Worm (Caenorhabditis elegans) whole organism, L4 larva: ENCODE data around the gene nspc-16.
A peak's percentile ranks its signal among the peaks of the same experiment; 100 is the strongest.

Experiments used
- D1046.2 ChIP-seq: fragments of 200-800 bp; sonication (Bioruptor generic); IDR thresholded peaks from 2 replicates; pipeline ENCODE4 v1.3.6; 2022; ENCODE audit warnings: missing genetic modification characterization, missing compliant biosample characterization
- F10B5.3 ChIP-seq: sonication (generic microtip); optimal IDR thresholded peaks from 2 replicates; lab custom pipeline; 2016; ENCODE audit warnings: mild to moderate bottlenecking, missing genetic modification characterization, missing compliant biosample characterization
- F44E2.7 ChIP-seq: fragments of 200-800 bp; sonication (Bioruptor generic); IDR thresholded peaks from 2 replicates; pipeline ENCODE4 v2.1.2; 2022; ENCODE audit warnings: missing genetic modification characterization, missing compliant biosample characterization
- F49E8.2 ChIP-seq: sonication (generic microtip); optimal IDR thresholded peaks from 2 replicates; lab custom pipeline; 2016; ENCODE audit warnings: missing compliant biosample characterization, mild to moderate bottlenecking, missing genetic modification characterization, borderline replicate concordance
- T26A8.4 ChIP-seq: fragments of 200-800 bp; sonication (Bioruptor generic); IDR thresholded peaks from 2 replicates; pipeline ENCODE4 v1.3.6; 2022; ENCODE audit warnings: missing genetic modification characterization, missing compliant biosample characterization
- Y105C5A.15 ChIP-seq: fragments of 200-800 bp; sonication (Bioruptor generic); IDR thresholded peaks from 2 replicates; pipeline ENCODE4 v1.3.6; 2022; ENCODE audit warnings: missing genetic modification characterization, missing compliant biosample characterization
- Y48G9A.11 ChIP-seq: fragments of 200-800 bp; sonication (Bioruptor generic); IDR thresholded peaks from 2 replicates; pipeline ENCODE4 v1.3.6; 2022; ENCODE audit warnings: missing genetic modification reagents, missing genetic modification characterization, missing compliant biosample characterization
- Y75B8A.6 ChIP-seq: fragments of 200-800 bp; sonication (Bioruptor generic); IDR thresholded peaks from 2 replicates; pipeline ENCODE4 v1.3.6; 2022; ENCODE audit warnings: missing genetic modification reagents, missing genetic modification characterization, missing compliant biosample characterization
- ZK337.2 ChIP-seq: fragments of 200-800 bp; sonication (Bioruptor generic); IDR thresholded peaks from 2 replicates; pipeline ENCODE4 v1.3.6; 2022; ENCODE audit warnings: missing genetic modification reagents, missing genetic modification characterization, missing compliant biosample characterization
- aly-2 ChIP-seq: sonication (generic microtip); optimal IDR thresholded peaks from 2 replicates; lab custom pipeline; 2018; ENCODE audit warnings: missing biosample characterization, missing genetic modification characterization
- arid-1 ChIP-seq: fragments of 200-800 bp; sonication (Bioruptor generic); conservative IDR thresholded peaks from 2 replicates; pipeline ENCODE4 v1.3.6; 2022; ENCODE audit warnings: missing genetic modification reagents, missing genetic modification characterization, missing compliant biosample characterization
- attf-4 ChIP-seq: sonication (generic microtip); optimal IDR thresholded peaks from 3 replicates; lab custom pipeline; 2017; ENCODE audit warnings: missing biosample characterization, missing genetic modification characterization
- ceh-44 ChIP-seq: fragments of 200-800 bp; sonication (Bioruptor generic); IDR thresholded peaks from 2 replicates; pipeline ENCODE4 v1.3.6; 2022; ENCODE audit warnings: missing genetic modification reagents, missing genetic modification characterization, missing compliant biosample characterization
- ceh-82 ChIP-seq: sonication (generic microtip); optimal IDR thresholded peaks from 2 replicates; lab custom pipeline; 2017; ENCODE audit warnings: missing biosample characterization, missing genetic modification characterization
- ces-1 ChIP-seq: fragments of 150-350 bp; sonication (generic microtip); optimal IDR thresholded peaks from 4 replicates; lab custom pipeline; 2014; ENCODE audit warnings: missing biosample characterization, missing genetic modification reagents, missing genetic modification characterization
- daf-12 ChIP-seq: fragments of 150-350 bp; optimal IDR thresholded peaks from 2 replicates; lab custom pipeline; 2014; ENCODE audit warnings: missing biosample characterization, missing genetic modification reagents, missing genetic modification characterization
- dmd-6 ChIP-seq: fragments of 200-800 bp; sonication (Bioruptor generic); IDR thresholded peaks from 2 replicates; pipeline ENCODE4 v1.3.6; 2022; ENCODE audit warnings: missing genetic modification reagents, missing genetic modification characterization, missing compliant biosample characterization
- dmd-8 ChIP-seq: fragments of 200-800 bp; sonication (Bioruptor generic); IDR thresholded peaks from 2 replicates; pipeline ENCODE4 v1.3.6; 2022; ENCODE audit warnings: missing genetic modification characterization, missing compliant biosample characterization
- dve-1 ChIP-seq: sonication (generic microtip); optimal IDR thresholded peaks from 2 replicates; lab custom pipeline; 2017; ENCODE audit warnings: antibody characterized with exemption, mild to moderate bottlenecking, missing genetic modification characterization, missing compliant biosample characterization; ENCODE audit not compliant: insufficient read depth
- fos-1 ChIP-seq: fragments of 150-350 bp; optimal IDR thresholded peaks from 2 replicates; lab custom pipeline; 2014; ENCODE audit warnings: missing biosample characterization, missing genetic modification characterization
- gei-8 ChIP-seq: fragments of 200-800 bp; sonication (Bioruptor generic); optimal IDR thresholded peaks from 2 replicates; lab custom pipeline; 2018; ENCODE audit warnings: mild to moderate bottlenecking, missing genetic modification characterization, missing compliant biosample characterization
- hif-1 ChIP-seq, 2 experiments: sonication (generic microtip); optimal IDR thresholded peaks; 2 replicates each; lab custom pipeline; 2016 to 2017; ENCODE audit warnings: missing compliant biosample characterization in 2 of 2, missing genetic modification characterization in 2 of 2, missing genetic modification reagents in 2 of 2, missing genotype in 2 of 2, mild to moderate bottlenecking in 1 of 2
- hlh-11 ChIP-seq: fragments of 200-800 bp; sonication (Bioruptor generic); optimal IDR thresholded peaks from 2 replicates; lab custom pipeline; 2018; ENCODE audit warnings: mild to moderate bottlenecking, missing genetic modification characterization, missing compliant biosample characterization
- hmg-1.1 ChIP-seq: fragments of 200-800 bp; sonication (Bioruptor generic); IDR thresholded peaks from 2 replicates; pipeline ENCODE4 v1.3.6; 2022; ENCODE audit warnings: missing genetic modification reagents, missing genetic modification characterization, missing compliant biosample characterization
- jun-1 ChIP-seq: fragments of 150-350 bp; optimal IDR thresholded peaks from 2 replicates; lab custom pipeline; 2014; ENCODE audit warnings: missing biosample characterization, missing genetic modification reagents, missing genetic modification characterization
- lim-7 ChIP-seq: fragments of 200-800 bp; sonication (Bioruptor generic); IDR thresholded peaks from 2 replicates; pipeline ENCODE4 v1.3.6; 2022; ENCODE audit warnings: missing genetic modification characterization, missing compliant biosample characterization
- lsy-2 ChIP-seq, 2 experiments: fragments of 150-350 bp in 1 of 2; sonication (generic microtip) in 1 of 2; optimal IDR thresholded peaks; 2 replicates each; lab custom pipeline; 2014 to 2017; ENCODE audit warnings: missing biosample characterization in 2 of 2, missing genetic modification characterization in 2 of 2
- madf-5 ChIP-seq, 2 experiments: fragments of 200-800 bp; sonication (Bioruptor generic); IDR thresholded peaks; 2 replicates each; pipeline ENCODE4 v1.3.6; 2022; ENCODE audit warnings: missing compliant biosample characterization in 2 of 2, missing genetic modification characterization in 2 of 2
- madf-9 ChIP-seq: fragments of 200-800 bp; sonication (Bioruptor generic); conservative IDR thresholded peaks from 2 replicates; pipeline ENCODE4 v1.3.6; 2022; ENCODE audit warnings: missing genetic modification reagents, missing genetic modification characterization, missing compliant biosample characterization
- mdl-1 ChIP-seq, 2 experiments: fragments of 150-350 bp in 1 of 2; sonication (generic microtip) in 1 of 2; optimal IDR thresholded peaks; 2 replicates each; lab custom pipeline; 2014 to 2017; ENCODE audit warnings: missing biosample characterization in 2 of 2, missing genetic modification characterization in 2 of 2
- mdt-29 ChIP-seq: fragments of 200-800 bp; sonication (Bioruptor generic); IDR thresholded peaks from 2 replicates; pipeline ENCODE4 v1.3.6; 2022; ENCODE audit warnings: missing genetic modification reagents, missing genetic modification characterization, missing compliant biosample characterization
- mxl-2 ChIP-seq: fragments of 200-800 bp; sonication (Bioruptor generic); conservative IDR thresholded peaks from 2 replicates; pipeline ENCODE4 v1.3.6; 2022; ENCODE audit warnings: missing genetic modification reagents, missing genetic modification characterization, missing compliant biosample characterization
- nhr-10 ChIP-seq: fragments of 150-350 bp; optimal IDR thresholded peaks from 2 replicates; lab custom pipeline; 2014; ENCODE audit warnings: missing biosample characterization, missing genetic modification characterization
- nhr-11 ChIP-seq: fragments of 150-350 bp; optimal IDR thresholded peaks from 2 replicates; lab custom pipeline; 2014; ENCODE audit warnings: missing biosample characterization, missing genetic modification characterization
- nhr-237 ChIP-seq: sonication (generic microtip); optimal IDR thresholded peaks from 2 replicates; lab custom pipeline; 2017; ENCODE audit warnings: missing biosample characterization, missing genetic modification characterization
- nhr-25 ChIP-seq: sonication (generic microtip); optimal IDR thresholded peaks from 2 replicates; lab custom pipeline; 2017; ENCODE audit warnings: missing genetic modification characterization, mild to moderate bottlenecking, missing compliant biosample characterization, antibody characterized with exemption, moderate library complexity, borderline replicate concordance; ENCODE audit not compliant: insufficient read depth
- nhr-28 ChIP-seq: fragments of 150-350 bp; optimal IDR thresholded peaks from 2 replicates; lab custom pipeline; 2014; ENCODE audit warnings: missing biosample characterization, missing genetic modification characterization
- nhr-48 ChIP-seq: sonication (generic microtip); optimal IDR thresholded peaks from 2 replicates; lab custom pipeline; 2016; ENCODE audit warnings: mild to moderate bottlenecking, missing genetic modification characterization, missing compliant biosample characterization
- nhr-6 ChIP-seq: fragments of 150-350 bp; optimal IDR thresholded peaks from 2 replicates; lab custom pipeline; 2014; ENCODE audit warnings: missing biosample characterization, missing genetic modification characterization
- nhr-77 ChIP-seq: fragments of 150-350 bp; optimal IDR thresholded peaks from 2 replicates; lab custom pipeline; 2014; ENCODE audit warnings: missing biosample characterization, missing genetic modification characterization
- pha-4 ChIP-seq, 2 experiments: fragments of 150-350 bp in 1 of 2; fragments of 200-800 bp in 1 of 2; sonication (Bioruptor generic) in 1 of 2; IDR thresholded peaks in 1 of 2; optimal IDR thresholded peaks in 1 of 2; 2 replicates each; pipeline versions ENCODE4 v1.3.6 to Lab custom; 2014 to 2022; ENCODE audit warnings: missing genetic modification characterization in 2 of 2, missing genetic modification reagents in 2 of 2, missing biosample characterization in 1 of 2, missing compliant biosample characterization in 1 of 2
- pqm-1 ChIP-seq: sonication (generic microtip); optimal IDR thresholded peaks from 2 replicates; lab custom pipeline; 2017; ENCODE audit warnings: missing biosample characterization, missing genetic modification characterization
- rbr-2 ChIP-seq: sonication (generic microtip); optimal IDR thresholded peaks from 2 replicates; lab custom pipeline; 2016; ENCODE audit warnings: missing genotype, missing genetic modification characterization, missing compliant biosample characterization
- set-16 ChIP-seq: fragments of 200-800 bp; sonication (Bioruptor generic); IDR thresholded peaks from 2 replicates; pipeline ENCODE4 v1.3.6; 2022; ENCODE audit warnings: missing genetic modification reagents, missing genetic modification characterization, missing compliant biosample characterization
- snpc-1.2 ChIP-seq: fragments of 200-800 bp; sonication (Bioruptor generic); IDR thresholded peaks from 2 replicates; pipeline ENCODE4 v1.3.6; 2022; ENCODE audit warnings: missing genetic modification reagents, missing genetic modification characterization, missing compliant biosample characterization
- snpc-4 ChIP-seq: fragments of 150-350 bp; optimal IDR thresholded peaks from 2 replicates; lab custom pipeline; 2014; ENCODE audit warnings: missing biosample characterization, missing genetic modification characterization
- tag-97 ChIP-seq: fragments of 200-800 bp; sonication (Bioruptor generic); IDR thresholded peaks from 2 replicates; pipeline ENCODE4 v1.3.6; 2022; ENCODE audit warnings: missing genetic modification characterization, missing compliant biosample characterization
- tra-1 ChIP-seq: fragments of 200-800 bp; sonication (Bioruptor generic); IDR thresholded peaks from 2 replicates; pipeline ENCODE4 v1.3.6; 2022; ENCODE audit warnings: missing genetic modification reagents, missing genetic modification characterization, missing compliant biosample characterization
- zag-1 ChIP-seq: fragments of 150-350 bp; optimal IDR thresholded peaks from 2 replicates; lab custom pipeline; 2014; ENCODE audit warnings: missing biosample characterization, missing genetic modification characterization
- zip-11 ChIP-seq: fragments of 200-800 bp; sonication (Bioruptor generic); IDR thresholded peaks from 2 replicates; pipeline ENCODE4 v1.3.6; 2022; ENCODE audit warnings: missing genetic modification characterization, missing compliant biosample characterization
- zip-2 ChIP-seq: fragments of 150-350 bp; optimal IDR thresholded peaks from 2 replicates; lab custom pipeline; 2014; ENCODE audit warnings: missing biosample characterization, missing genetic modification characterization
- ztf-11 ChIP-seq: fragments of 150-350 bp; optimal IDR thresholded peaks from 2 replicates; lab custom pipeline; 2014; ENCODE audit warnings: missing biosample characterization, missing genetic modification characterization

The nspc-16 gene

ce11 chrX:14502116-14502587 is 21.2 kb upstream of the nspc-16 start (continued):
- TF ChIP-seq F49E8.2, result no peak
- TF ChIP-seq ztf-11 (tag; lab: Kevin White, UChicago), result no peak
- TF ChIP-seq mxl-2 (GFP tag; lab: Robert Waterston, UW), result no peak
- TF ChIP-seq snpc-4 (tag; lab: Kevin White, UChicago), result no peak
- no peak for TF ChIP-seq snpc-1.2 (GFP tag; lab: Robert Waterston, UW)
- peak; percentile 92 for TF ChIP-seq nhr-28 (tag; lab: Kevin White, UChicago)
- TF ChIP-seq dve-1, result peak; percentile 97
- TF ChIP-seq nhr-77 (tag; lab: Kevin White, UChicago), result peak; percentile 76
- TF ChIP-seq tag-97, result no peak
- peak; percentile 71; the same call in 1 of the 2 replicates for TF ChIP-seq tra-1
- TF ChIP-seq dmd-6 (GFP tag; lab: Robert Waterston, UW), result peak; percentile 94
- TF ChIP-seq pqm-1 (tag; lab: Kevin White, UChicago), result peak; percentile 76
- TF ChIP-seq nhr-25 (tag; lab: Kevin White, UChicago), result peak; percentile 1
- no peak for TF ChIP-seq set-16 (GFP tag; lab: Robert Waterston, UW)
- TF ChIP-seq fos-1 (tag; lab: Kevin White, UChicago), result no peak
- TF ChIP-seq lsy-2 (tag; optimal IDR thresholded peaks at IDR 0.05; lab: Kevin White, UChicago), result peak in 1 of 2 experiments; percentile 49
- no peak for TF ChIP-seq Y75B8A.6 (GFP tag; lab: Robert Waterston, UW)
- no peak for TF ChIP-seq Y105C5A.15 (GFP tag; lab: Robert Waterston, UW)
- TF ChIP-seq nhr-48, result peak; percentile 92
- TF ChIP-seq daf-12, result no peak
- TF ChIP-seq rbr-2 (tag; lab: Kevin White, UChicago), result no peak
- TF ChIP-seq gei-8, result peak; percentile 77
- no peak for TF ChIP-seq attf-4
- no peak for TF ChIP-seq nhr-237 (tag; lab: Kevin White, UChicago)
- TF ChIP-seq lim-7 (GFP tag; lab: Robert Waterston, UW), result no peak
- TF ChIP-seq ceh-82 (tag; lab: Kevin White, UChicago), result no peak
- no peak for TF ChIP-seq T26A8.4
- no peak for TF ChIP-seq ces-1 (GFP tag; lab: Kevin White, UChicago)
- no peak for TF ChIP-seq jun-1 (tag; lab: Kevin White, UChicago)
- TF ChIP-seq zip-11, result no peak
- TF ChIP-seq madf-5 (GFP tag; IDR thresholded peaks at IDR 0.05; lab: Robert Waterston, UW), result no peak
- TF ChIP-seq ceh-44 (GFP tag; lab: Robert Waterston, UW), result no peak
- no peak for TF ChIP-seq zag-1
- peak; percentile 95 for TF ChIP-seq hlh-11
- TF ChIP-seq Y48G9A.11 (GFP tag; lab: Robert Waterston, UW), result no peak
- TF ChIP-seq D1046.2 (GFP tag; lab: Robert Waterston, UW), result no peak
- TF ChIP-seq nhr-11 (tag; lab: Kevin White, UChicago), result no peak
- no peak for TF ChIP-seq arid-1
- no peak for TF ChIP-seq pha-4 (GFP tag; IDR thresholded peaks at IDR 0.05; lab: Robert Waterston, UW)
- no peak for TF ChIP-seq pha-4 (tag; optimal IDR thresholded peaks at IDR 0.05; lab: Kevin White, UChicago)
- no peak for TF ChIP-seq madf-9 (GFP tag; lab: Robert Waterston, UW)
- TF ChIP-seq aly-2 (tag; lab: Kevin White, UChicago), result no peak
- no peak for TF ChIP-seq ZK337.2 (GFP tag; lab: Robert Waterston, UW)
- TF ChIP-seq F44E2.7, result no peak
- TF ChIP-seq dmd-8 (GFP tag; lab: Robert Waterston, UW), result no peak
- no peak for TF ChIP-seq nhr-10
- TF ChIP-seq nhr-6, result no peak
- TF ChIP-seq mdl-1 (tag; optimal IDR thresholded peaks at IDR 0.05; lab: Kevin White, UChicago), result peak in 1 of 2 experiments; percentile 81
- peak in 1 of 2 experiments; percentile 71 for TF ChIP-seq hif-1 (tag; optimal IDR thresholded peaks at IDR 0.05; lab: Kevin White, UChicago)
- no peak for TF ChIP-seq F10B5.3 (tag; lab: Kevin White, UChicago)
- 0 out of 2 replicates have a peak, but pooled peaks have one; percentile 63 for TF ChIP-seq mdt-29 (GFP tag; lab: Robert Waterston, UW)
- no peak for TF ChIP-seq hmg-1.1 (GFP tag; lab: Robert Waterston, UW)
- no peak for TF ChIP-seq zip-2 (tag; lab: Kevin White, UChicago)
